Worm (Caenorhabditis elegans) whole organism, late embryonic: Measurements from ENCODE around the gene B0222.1.

Source experiments
- F13H6.1 ChIP-seq: sonication (generic microtip); optimal IDR thresholded peaks from 2 replicates; lab custom pipeline; 2016; ENCODE audit warnings: missing genetic modification characterization, missing compliant biosample characterization
- dve-1 ChIP-seq: sonication (generic microtip); optimal IDR thresholded peaks from 2 replicates; lab custom pipeline; 2017; ENCODE audit warnings: antibody characterized with exemption, mild to moderate bottlenecking, missing genetic modification characterization, missing compliant biosample characterization
- fkh-6 ChIP-seq: sonication (generic microtip); optimal IDR thresholded peaks from 2 replicates; lab custom pipeline; 2016; ENCODE audit warnings: missing genetic modification characterization, missing compliant biosample characterization
- gmeb-2 ChIP-seq: sonication (generic microtip); optimal IDR thresholded peaks from 2 replicates; lab custom pipeline; 2016; ENCODE audit warnings: missing genetic modification characterization, inconsistent platforms, missing compliant biosample characterization
- nfya-1 ChIP-seq: sonication (generic microtip); optimal IDR thresholded peaks from 2 replicates; lab custom pipeline; 2017; ENCODE audit warnings: missing genetic modification characterization, mild to moderate bottlenecking, missing compliant biosample characterization, antibody characterized with exemption, moderate library complexity
- nhr-11 ChIP-seq: fragments of 150-350 bp; optimal IDR thresholded peaks from 2 replicates; lab custom pipeline; 2014; ENCODE audit warnings: missing biosample characterization, missing genetic modification characterization
- nhr-232 ChIP-seq: sonication (generic microtip); optimal IDR thresholded peaks from 2 replicates; lab custom pipeline; 2016; ENCODE audit warnings: missing genetic modification characterization, missing compliant biosample characterization
- pat-9 ChIP-seq: fragments of 200-800 bp; sonication (Bioruptor generic); optimal IDR thresholded peaks from 2 replicates; lab custom pipeline; 2018; ENCODE audit warnings: mild to moderate bottlenecking, missing genetic modification characterization, moderate library complexity, missing compliant biosample characterization
- pqm-1 ChIP-seq: sonication (generic microtip); optimal IDR thresholded peaks from 2 replicates; lab custom pipeline; 2016; ENCODE audit warnings: missing genetic modification characterization, missing compliant biosample characterization
- rnt-1 ChIP-seq: sonication (generic microtip); optimal IDR thresholded peaks from 2 replicates; lab custom pipeline; 2016; ENCODE audit warnings: missing genetic modification characterization, missing compliant biosample characterization
- unc-55 ChIP-seq: sonication (generic microtip); optimal IDR thresholded peaks from 2 replicates; lab custom pipeline; 2017; ENCODE audit warnings: missing biosample characterization, missing genetic modification reagents, missing genetic modification characterization
- unc-86 ChIP-seq: sonication (generic microtip); optimal IDR thresholded peaks from 2 replicates; lab custom pipeline; 2016; ENCODE audit warnings: missing genetic modification characterization, missing compliant biosample characterization

ce11 chrV:9128562-9128961 lies 5.5 kb upstream of the B0222.1 start:
- TF ChIP-seq dve-1 (tag; lab: Kevin White, UChicago) (no peak), rnt-1 (tag; lab: Kevin White, UChicago) (no peak), nhr-11 (no peak), pqm-1 (no peak), unc-55 (GFP tag; lab: Kevin White, UChicago) (no peak), gmeb-2 (tag; lab: Kevin White, UChicago) (no peak), pat-9 (tag; lab: Kevin White, UChicago) (no peak), nfya-1 (tag; lab: Kevin White, UChicago) (no peak), nhr-232 (tag; lab: Kevin White, UChicago) (no peak), F13H6.1 (tag; lab: Kevin White, UChicago) (no peak), unc-86 (tag; lab: Kevin White, UChicago) (no peak), fkh-6 (tag; lab: Kevin White, UChicago) (no peak)
